Worm (Caenorhabditis elegans) whole organism, L4 larva: ENCODE measurements around the gene fbxa-185.
A peak's percentile ranks its signal among the peaks of the same experiment; 100 is the strongest.

Source experiments
- Y105C5A.15 ChIP-seq: fragments of 200-800 bp; sonication (Bioruptor generic); IDR thresholded peaks from 2 replicates; pipeline ENCODE4 v1.3.6; 2022; ENCODE audit warnings: missing genetic modification characterization, missing compliant biosample characterization
- aha-1 ChIP-seq: fragments of 150-350 bp; peaks from one replicate; lab custom pipeline; 2014; ENCODE audit warnings: missing biosample characterization, missing genetic modification characterization
- aly-2 ChIP-seq: sonication (generic microtip); optimal IDR thresholded peaks from 2 replicates; lab custom pipeline; 2018; ENCODE audit warnings: missing biosample characterization, missing genetic modification characterization
- arid-1 ChIP-seq: fragments of 200-800 bp; sonication (Bioruptor generic); conservative IDR thresholded peaks from 2 replicates; pipeline ENCODE4 v1.3.6; 2022; ENCODE audit warnings: missing genetic modification reagents, missing genetic modification characterization, missing compliant biosample characterization
- ceh-44 ChIP-seq: fragments of 200-800 bp; sonication (Bioruptor generic); IDR thresholded peaks from 2 replicates; pipeline ENCODE4 v1.3.6; 2022; ENCODE audit warnings: missing genetic modification reagents, missing genetic modification characterization, missing compliant biosample characterization
- daf-12 ChIP-seq: fragments of 150-350 bp; optimal IDR thresholded peaks from 2 replicates; lab custom pipeline; 2014; ENCODE audit warnings: missing biosample characterization, missing genetic modification reagents, missing genetic modification characterization
- daf-16 ChIP-seq, 3 experiments: sonication (generic microtip); optimal IDR thresholded peaks; 2 replicates each; lab custom pipeline; 2016 to 2017; ENCODE audit warnings: missing genetic modification characterization in 3 of 3, missing genetic modification reagents in 3 of 3, mild to moderate bottlenecking in 2 of 3, missing compliant biosample characterization in 2 of 3, missing biosample characterization in 1 of 3, moderate library complexity in 1 of 3
- daf-19 ChIP-seq: fragments of 200-800 bp; sonication (Bioruptor generic); conservative IDR thresholded peaks from 2 replicates; pipeline ENCODE4 v1.3.6; 2022; ENCODE audit warnings: missing genetic modification characterization, missing compliant biosample characterization
- dmd-6 ChIP-seq: fragments of 200-800 bp; sonication (Bioruptor generic); IDR thresholded peaks from 2 replicates; pipeline ENCODE4 v1.3.6; 2022; ENCODE audit warnings: missing genetic modification reagents, missing genetic modification characterization, missing compliant biosample characterization
- dpl-1 ChIP-seq: fragments of 150-350 bp; optimal IDR thresholded peaks from 2 replicates; lab custom pipeline; 2014; ENCODE audit warnings: missing biosample characterization, missing genetic modification reagents, missing genetic modification characterization
- duxl-1 ChIP-seq: sonication (generic microtip); optimal IDR thresholded peaks from 2 replicates; lab custom pipeline; 2016; ENCODE audit warnings: mild to moderate bottlenecking, missing genetic modification characterization, moderate library complexity, missing compliant biosample characterization; ENCODE audit not compliant: poor library complexity
- dve-1 ChIP-seq: sonication (generic microtip); optimal IDR thresholded peaks from 2 replicates; lab custom pipeline; 2017; ENCODE audit warnings: antibody characterized with exemption, mild to moderate bottlenecking, missing genetic modification characterization, missing compliant biosample characterization; ENCODE audit not compliant: insufficient read depth
- egl-27 ChIP-seq: sonication (generic microtip); optimal IDR thresholded peaks from 3 replicates; lab custom pipeline; 2017; ENCODE audit warnings: missing biosample characterization, missing genetic modification reagents, missing genetic modification characterization
- fkh-10 ChIP-seq: fragments of 150-350 bp; optimal IDR thresholded peaks from 2 replicates; lab custom pipeline; 2014; ENCODE audit warnings: missing biosample characterization, missing genetic modification reagents, missing genetic modification characterization
- hif-1 ChIP-seq, 2 experiments: sonication (generic microtip); optimal IDR thresholded peaks; 2 replicates each; lab custom pipeline; 2016 to 2017; ENCODE audit warnings: missing compliant biosample characterization in 2 of 2, missing genetic modification characterization in 2 of 2, missing genetic modification reagents in 2 of 2, missing genotype in 2 of 2, mild to moderate bottlenecking in 1 of 2
- hlh-11 ChIP-seq: fragments of 200-800 bp; sonication (Bioruptor generic); optimal IDR thresholded peaks from 2 replicates; lab custom pipeline; 2018; ENCODE audit warnings: mild to moderate bottlenecking, missing genetic modification characterization, missing compliant biosample characterization
- jun-1 ChIP-seq: fragments of 150-350 bp; optimal IDR thresholded peaks from 2 replicates; lab custom pipeline; 2014; ENCODE audit warnings: missing biosample characterization, missing genetic modification reagents, missing genetic modification characterization
- lim-7 ChIP-seq: fragments of 200-800 bp; sonication (Bioruptor generic); IDR thresholded peaks from 2 replicates; pipeline ENCODE4 v1.3.6; 2022; ENCODE audit warnings: missing genetic modification characterization, missing compliant biosample characterization
- lin-15B ChIP-seq: fragments of 150-350 bp; sonication (generic microtip); optimal IDR thresholded peaks from 3 replicates; lab custom pipeline; 2014; ENCODE audit warnings: missing biosample characterization, missing genetic modification characterization
- lin-29 ChIP-seq: fragments of 200-800 bp; sonication (Bioruptor generic); IDR thresholded peaks from 2 replicates; pipeline ENCODE4 v1.3.6; 2022; ENCODE audit warnings: missing genetic modification reagents, missing genetic modification characterization, missing compliant biosample characterization
- lsy-2 ChIP-seq, 2 experiments: fragments of 150-350 bp in 1 of 2; sonication (generic microtip) in 1 of 2; optimal IDR thresholded peaks; 2 replicates each; lab custom pipeline; 2014 to 2017; ENCODE audit warnings: missing biosample characterization in 2 of 2, missing genetic modification characterization in 2 of 2
- madf-9 ChIP-seq: fragments of 200-800 bp; sonication (Bioruptor generic); conservative IDR thresholded peaks from 2 replicates; pipeline ENCODE4 v1.3.6; 2022; ENCODE audit warnings: missing genetic modification reagents, missing genetic modification characterization, missing compliant biosample characterization
- mes-2 ChIP-seq: sonication (generic microtip); optimal IDR thresholded peaks from 2 replicates; lab custom pipeline; 2016; ENCODE audit warnings: missing genotype, mild to moderate bottlenecking, missing genetic modification characterization, missing compliant biosample characterization; ENCODE audit not compliant: poor library complexity, severe bottlenecking
- mxl-3 ChIP-seq: fragments of 200-800 bp; sonication (Bioruptor generic); optimal IDR thresholded peaks from 2 replicates; lab custom pipeline; 2018; ENCODE audit warnings: mild to moderate bottlenecking, missing genetic modification characterization, missing compliant biosample characterization
- nhr-28 ChIP-seq: fragments of 150-350 bp; optimal IDR thresholded peaks from 2 replicates; lab custom pipeline; 2014; ENCODE audit warnings: missing biosample characterization, missing genetic modification characterization
- nhr-41 ChIP-seq: fragments of 200-800 bp; sonication (Bioruptor generic); IDR thresholded peaks from 2 replicates; pipeline ENCODE4 v1.3.6; 2022; ENCODE audit warnings: missing genetic modification reagents, missing genetic modification characterization, missing compliant biosample characterization
- nhr-48 ChIP-seq: sonication (generic microtip); optimal IDR thresholded peaks from 2 replicates; lab custom pipeline; 2016; ENCODE audit warnings: mild to moderate bottlenecking, missing genetic modification characterization, missing compliant biosample characterization
- nhr-77 ChIP-seq: fragments of 150-350 bp; optimal IDR thresholded peaks from 2 replicates; lab custom pipeline; 2014; ENCODE audit warnings: missing biosample characterization, missing genetic modification characterization
- php-3 ChIP-seq: fragments of 200-800 bp; sonication (Bioruptor generic); IDR thresholded peaks from 2 replicates; pipeline ENCODE4 v1.3.6; 2022; ENCODE audit warnings: missing genetic modification reagents, missing genetic modification characterization, missing compliant biosample characterization
- pqm-1 ChIP-seq: sonication (generic microtip); optimal IDR thresholded peaks from 2 replicates; lab custom pipeline; 2017; ENCODE audit warnings: missing biosample characterization, missing genetic modification characterization
- saeg-2 ChIP-seq: fragments of 200-800 bp; sonication (Bioruptor generic); IDR thresholded peaks from 2 replicates; pipeline ENCODE4 v1.3.6; 2022; ENCODE audit warnings: missing genetic modification reagents, missing genetic modification characterization, missing compliant biosample characterization
- set-16 ChIP-seq: fragments of 200-800 bp; sonication (Bioruptor generic); IDR thresholded peaks from 2 replicates; pipeline ENCODE4 v1.3.6; 2022; ENCODE audit warnings: missing genetic modification reagents, missing genetic modification characterization, missing compliant biosample characterization
- skn-1 ChIP-seq: fragments of 150-350 bp; optimal IDR thresholded peaks from 2 replicates; lab custom pipeline; 2014; ENCODE audit warnings: missing biosample characterization, missing genetic modification characterization
- snpc-1.2 ChIP-seq: fragments of 200-800 bp; sonication (Bioruptor generic); IDR thresholded peaks from 2 replicates; pipeline ENCODE4 v1.3.6; 2022; ENCODE audit warnings: missing genetic modification reagents, missing genetic modification characterization, missing compliant biosample characterization
- snpc-4 ChIP-seq: fragments of 150-350 bp; optimal IDR thresholded peaks from 2 replicates; lab custom pipeline; 2014; ENCODE audit warnings: missing biosample characterization, missing genetic modification characterization
- unc-39 ChIP-seq: sonication (generic microtip); optimal IDR thresholded peaks from 2 replicates; lab custom pipeline; 2017; ENCODE audit warnings: missing biosample characterization, missing genetic modification characterization
- unc-62 ChIP-seq, 3 experiments: fragments of 150-350 bp in 1 of 3; sonication (generic microtip); optimal IDR thresholded peaks in 2 of 3; peaks in 1 of 3; 1 replicate in 1 of 3; 2 replicates in 2 of 3; lab custom pipeline; 2014 to 2017; ENCODE audit warnings: missing biosample characterization in 3 of 3, missing genetic modification characterization in 3 of 3, missing genetic modification reagents in 3 of 3, missing genotype in 1 of 3
- vab-7 ChIP-seq: fragments of 200-800 bp; sonication (Bioruptor generic); IDR thresholded peaks from 2 replicates; pipeline ENCODE4 v1.3.6; 2022; ENCODE audit warnings: missing genetic modification reagents, missing genetic modification characterization, missing compliant biosample characterization
- zag-1 ChIP-seq: fragments of 150-350 bp; optimal IDR thresholded peaks from 2 replicates; lab custom pipeline; 2014; ENCODE audit warnings: missing biosample characterization, missing genetic modification characterization
- zip-11 ChIP-seq: fragments of 200-800 bp; sonication (Bioruptor generic); IDR thresholded peaks from 2 replicates; pipeline ENCODE4 v1.3.6; 2022; ENCODE audit warnings: missing genetic modification characterization, missing compliant biosample characterization
- ztf-7 ChIP-seq: fragments of 150-350 bp; optimal IDR thresholded peaks from 2 replicates; lab custom pipeline; 2014; ENCODE audit warnings: missing biosample characterization, missing genetic modification characterization

The fbxa-185 gene

DNA sequence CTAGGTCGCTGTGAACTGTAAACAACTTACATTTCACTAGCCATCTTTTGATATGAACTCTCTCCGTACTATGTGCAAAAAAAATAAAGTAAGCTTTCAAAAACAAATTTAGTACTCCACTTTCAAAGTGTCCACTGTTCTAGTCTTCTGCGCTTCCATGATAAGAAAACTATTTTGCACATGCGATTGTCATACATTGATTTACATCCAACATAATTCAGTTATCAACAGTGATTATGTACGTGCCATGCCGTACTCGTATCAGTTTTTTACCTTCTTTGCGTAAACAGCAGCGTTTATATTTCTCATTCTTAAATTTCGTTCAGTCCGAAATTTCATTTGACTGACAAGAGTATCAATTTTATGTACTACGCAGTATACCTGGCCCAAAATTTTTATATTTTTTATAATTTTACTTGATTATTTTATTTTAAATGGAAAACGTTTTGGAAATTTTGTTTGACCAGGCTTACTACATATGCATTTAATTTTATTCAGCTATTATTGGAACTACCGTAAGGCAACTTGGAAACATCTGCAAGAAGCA is 21.5 kb downstream of the fbxa-185 start, which contains the start of the genes fbxa-134 and F47H4.2:
fbxa-134 (minus strand) TSS at position 44 of the 547 bp plus-strand sequence.
F47H4.2 (plus strand) TSS at position 497 of the 547 bp plus-strand sequence.
- TF ChIP-seq lin-15B (tag; lab: Kevin White, UChicago) (no peak), aha-1 (peak; percentile 64), nhr-28 (tag; lab: Kevin White, UChicago) (peak; percentile 83), lsy-2 (tag; optimal IDR thresholded peaks at IDR 0.05; lab: Kevin White, UChicago) (no peak), ceh-44 (no peak), mes-2 (tag; lab: Kevin White, UChicago) (no peak), daf-19 (no peak), zag-1 (tag; lab: Kevin White, UChicago) (no peak), daf-12 (tag; lab: Kevin White, UChicago) (no peak), saeg-2 (GFP tag; lab: Robert Waterston, UW) (no peak), zip-11 (GFP tag; lab: Robert Waterston, UW) (no peak), Y105C5A.15 (no peak), nhr-77 (tag; lab: Kevin White, UChicago) (peak; percentile 22), unc-39 (tag; lab: Kevin White, UChicago) (no peak), dmd-6 (GFP tag; lab: Robert Waterston, UW) (peak; percentile 43; the same call in 1 of the 2 replicates), ztf-7 (no peak), fkh-10 (GFP tag; lab: Kevin White, UChicago) (no peak), nhr-41 (no peak), skn-1 (no peak), jun-1 (tag; lab: Kevin White, UChicago) (no peak), dve-1 (tag; lab: Kevin White, UChicago) (peak; percentile 36), snpc-1.2 (GFP tag; lab: Robert Waterston, UW) (no peak), hif-1 (tag; optimal IDR thresholded peaks at IDR 0.05; lab: Kevin White, UChicago) (peak in 1 of 2 experiments; percentile 32), daf-16 (GFP tag; optimal IDR thresholded peaks at IDR 0.05; lab: Kevin White, UChicago) (no peak), daf-16 (tag; optimal IDR thresholded peaks at IDR 0.05; lab: Kevin White, UChicago) (peak; percentile 98), arid-1 (no peak), hlh-11 (tag; lab: Kevin White, UChicago) (peak; percentile 76), vab-7 (no peak), set-16 (no peak), lin-29 (GFP tag; lab: Robert Waterston, UW) (no peak), aly-2 (no peak), pqm-1 (tag; lab: Kevin White, UChicago) (peak; percentile 99), nhr-48 (tag; lab: Kevin White, UChicago) (peak; percentile 11), php-3 (0 out of 2 replicates have a peak, but pooled peaks have one; percentile 8)
- TF ChIP-seq, all 104 proteins: peak for 11

DNA sequence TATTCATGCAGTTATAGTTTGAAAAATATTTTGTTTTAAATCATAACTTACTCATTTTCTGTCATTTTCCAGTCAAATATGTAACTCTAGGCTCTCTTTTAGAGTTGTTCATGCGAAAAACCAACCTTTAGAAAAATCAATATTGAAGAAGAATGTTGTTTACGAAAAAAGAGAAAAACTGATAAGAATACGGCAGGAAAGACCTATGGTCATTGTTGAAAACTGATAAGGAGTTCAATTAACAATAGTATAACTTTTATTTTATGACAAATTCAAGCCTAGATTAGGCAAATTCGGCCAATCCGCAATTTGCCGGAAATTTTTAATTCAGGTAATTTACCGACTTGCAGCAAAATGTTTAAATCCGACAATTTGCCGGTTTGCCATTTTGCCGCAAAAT is 45.2 kb downstream of the fbxa-185 start, which contains the start of gene Y20C6A.1:
Y20C6A.1 (minus strand) TSS at position 107 of the 400 bp plus-strand sequence.
- TF ChIP-seq snpc-4 (tag; lab: Kevin White, UChicago) (no peak), egl-27 (tag; lab: Kevin White, UChicago) (no peak), lim-7 (GFP tag; lab: Robert Waterston, UW) (no peak), madf-9 (no peak), daf-16 (GFP tag; optimal IDR thresholded peaks at IDR 0.05; lab: Kevin White, UChicago) (no peak), daf-16 (tag; optimal IDR thresholded peaks at IDR 0.05; lab: Kevin White, UChicago) (peak; percentile 90), dpl-1 (GFP tag; lab: Kevin White, UChicago) (no peak), unc-62 (GFP tag; optimal IDR thresholded peaks at IDR 0.05 in 1 of 2; lab: Kevin White, UChicago) (peak in 1 of 2 experiments; percentile 69), unc-62 (tag; optimal IDR thresholded peaks at IDR 0.05; lab: Kevin White, UChicago) (no peak), nhr-28 (tag; lab: Kevin White, UChicago) (peak; percentile 2), mxl-3 (GFP tag; lab: Kevin White, UChicago) (no peak), pqm-1 (tag; lab: Kevin White, UChicago) (peak; percentile 46), dve-1 (tag; lab: Kevin White, UChicago) (peak; percentile 46), duxl-1 (tag; lab: Kevin White, UChicago) (peak; percentile 14)
